Worm (Caenorhabditis elegans) whole organism, late embryonic: Measurements from ENCODE around the gene C15H9.4.

ENCODE experiments used
- ahr-1 ChIP-seq: sonication (generic microtip); optimal IDR thresholded peaks from 2 replicates; lab custom pipeline; 2016; ENCODE audit warnings: missing genetic modification characterization, missing compliant biosample characterization
- ama-1 ChIP-seq: fragments of 150-350 bp; optimal IDR thresholded peaks from 2 replicates; lab custom pipeline; 2014
- ceh-24 ChIP-seq: sonication (generic microtip); optimal IDR thresholded peaks from 2 replicates; lab custom pipeline; 2016; ENCODE audit warnings: mild to moderate bottlenecking, missing genetic modification characterization, missing compliant biosample characterization
- fax-1 ChIP-seq: sonication (generic microtip); optimal IDR thresholded peaks from 2 replicates; lab custom pipeline; 2016; ENCODE audit warnings: missing genotype, missing genetic modification characterization, missing compliant biosample characterization
- pha-4 ChIP-seq: fragments of 150-350 bp; optimal IDR thresholded peaks from 2 replicates; lab custom pipeline; 2018; ENCODE audit warnings: missing biosample characterization, missing genetic modification reagents, missing genetic modification characterization
- ref-2 ChIP-seq: sonication (generic microtip); optimal IDR thresholded peaks from 2 replicates; lab custom pipeline; 2016; ENCODE audit warnings: missing genetic modification characterization, missing compliant biosample characterization

DNA sequence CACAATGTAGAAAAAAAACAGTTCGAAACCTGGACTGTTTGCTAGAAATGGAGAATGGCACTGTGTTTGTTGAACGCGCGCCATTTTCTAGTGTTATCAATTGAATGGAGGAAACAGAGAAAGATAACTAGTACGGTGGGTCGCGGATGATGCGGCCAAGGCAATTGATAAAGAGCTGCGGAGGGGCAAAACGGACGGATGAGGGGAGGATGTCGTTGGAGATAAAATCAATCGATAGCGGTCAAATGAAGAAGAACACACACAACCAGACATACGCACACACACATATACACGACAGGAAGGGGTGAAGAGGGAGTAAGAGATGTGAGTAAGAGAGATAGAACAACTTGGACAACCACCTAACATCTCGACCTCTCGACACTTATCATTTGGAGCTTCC lies 47.4 kb upstream of the C15H9.4 start:
- no peak for TF ChIP-seq ahr-1
- no peak for TF ChIP-seq ref-2 (tag; lab: Kevin White, UChicago)
- TF ChIP-seq ceh-24 (tag; lab: Kevin White, UChicago) = no peak
- TF ChIP-seq fax-1 = no peak
- no peak for TF ChIP-seq pha-4 (tag; lab: Kevin White, UChicago)
- TF ChIP-seq ama-1 (lab: Kevin White, UChicago) = no peak
